Worm (Caenorhabditis elegans) whole organism, mixed stage, embryonic: ENCODE data around the gene F40F4.7.

ENCODE experiments used
- cnd-1 ChIP-seq: fragments of 200-800 bp; sonication (Bioruptor generic); optimal IDR thresholded peaks from 2 replicates; lab custom pipeline; 2018; ENCODE audit warnings: mild to moderate bottlenecking, missing genetic modification characterization, missing compliant biosample characterization
- elt-1 ChIP-seq: sonication (generic microtip); optimal IDR thresholded peaks from 2 replicates; lab custom pipeline; 2017; ENCODE audit warnings: missing genetic modification characterization, mild to moderate bottlenecking, missing compliant biosample characterization, antibody characterized with exemption, moderate library complexity, borderline replicate concordance; ENCODE audit not compliant: insufficient read depth
- lin-13 ChIP-seq: fragments of 150-350 bp; optimal IDR thresholded peaks from 2 replicates; lab custom pipeline; 2014; ENCODE audit warnings: missing biosample characterization, missing genetic modification characterization
- lsy-2 ChIP-seq: fragments of 150-350 bp; optimal IDR thresholded peaks from 2 replicates; lab custom pipeline; 2014; ENCODE audit warnings: missing biosample characterization, missing genetic modification characterization
- mep-1 ChIP-seq: fragments of 150-350 bp; optimal IDR thresholded peaks from 2 replicates; lab custom pipeline; 2017; ENCODE audit warnings: missing biosample characterization, missing genetic modification reagents, missing genetic modification characterization, inconsistent platforms
- pha-4 ChIP-seq: fragments of 150-350 bp; optimal IDR thresholded peaks from 2 replicates; lab custom pipeline; 2018; ENCODE audit warnings: missing biosample characterization, missing genetic modification reagents, missing genetic modification characterization
- snpc-4 ChIP-seq: fragments of 150-350 bp; optimal IDR thresholded peaks from 2 replicates; lab custom pipeline; 2014; ENCODE audit warnings: missing biosample characterization, missing genetic modification characterization

DNA sequence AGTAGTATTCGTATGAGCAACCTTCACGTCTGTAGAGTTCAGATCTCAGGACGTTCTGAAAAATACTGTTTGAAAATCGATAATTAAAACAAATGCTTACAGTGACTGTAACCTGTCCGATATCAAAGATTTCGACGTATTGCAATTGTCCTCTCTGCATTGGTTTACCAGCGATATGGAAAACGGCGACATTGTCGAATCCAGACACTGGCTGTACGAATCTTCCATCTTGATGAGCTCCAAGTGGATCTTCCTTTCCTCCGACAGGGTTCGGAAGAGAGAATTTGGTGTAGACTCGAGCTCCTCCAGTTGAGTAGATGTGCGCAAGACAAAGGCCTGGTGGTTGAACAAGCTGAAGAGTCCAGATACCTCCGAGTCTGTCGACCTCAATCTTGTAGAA lies 17.0 kb downstream of the F40F4.7 start:
- TF ChIP-seq mep-1 (tag; lab: Kevin White, UChicago) (no peak), cnd-1 (no peak), lsy-2 (tag; lab: Kevin White, UChicago) (no peak), snpc-4 (tag; lab: Kevin White, UChicago) (no peak), lin-13 (tag; lab: Kevin White, UChicago) (no peak), elt-1 (tag; lab: Kevin White, UChicago) (no peak), pha-4 (tag; lab: Kevin White, UChicago) (no peak)
